Fruit fly (Drosophila melanogaster) whole organism, embryonic: Measurements from ENCODE around the gene Dlip2.

Experiments used
- ATbp ChIP-seq: fragments of 200-800 bp; sonication (Bioruptor generic); optimal IDR thresholded peaks from 2 replicates; lab custom pipeline; 2017; ENCODE audit warnings: missing biosample characterization, mild to moderate bottlenecking, missing genetic modification characterization, missing genetic modification reagents
- Abd-B ChIP-seq: fragments of 200-800 bp; sonication (Bioruptor generic); optimal IDR thresholded peaks from 2 replicates; lab custom pipeline; 2018; ENCODE audit warnings: missing biosample characterization, mild to moderate bottlenecking, missing genetic modification characterization, moderate library complexity
- Aef1 ChIP-seq: fragments of 200-800 bp; sonication (Bioruptor generic); IDR thresholded peaks from 3 replicates; pipeline ENCODE4 v1.3.6; 2022; ENCODE audit warnings: missing biosample characterization, missing genetic modification characterization
- C15 ChIP-seq: fragments of 200-800 bp; sonication (Bioruptor generic); IDR thresholded peaks from 3 replicates; pipeline ENCODE4 v1.3.6; 2022; ENCODE audit warnings: missing biosample characterization, missing genetic modification characterization
- CG10543 ChIP-seq: fragments of 200-800 bp; sonication (Bioruptor generic); optimal IDR thresholded peaks from 3 replicates; lab custom pipeline; 2017; ENCODE audit warnings: missing biosample characterization, mild to moderate bottlenecking, missing genetic modification characterization, moderate library complexity
- CG11247 ChIP-seq: fragments of 200-800 bp; sonication (Bioruptor generic); IDR thresholded peaks from 2 replicates; pipeline ENCODE4 v1.3.6; 2022; ENCODE audit warnings: missing biosample characterization, missing genetic modification characterization
- CG13296 ChIP-seq: fragments of 200-800 bp; sonication (Bioruptor generic); optimal IDR thresholded peaks from 3 replicates; lab custom pipeline; 2018; ENCODE audit warnings: missing biosample characterization, mild to moderate bottlenecking, missing genetic modification characterization
- CG15514 ChIP-seq: fragments of 200-800 bp; sonication (Bioruptor generic); optimal IDR thresholded peaks from 3 replicates; lab custom pipeline; 2017; ENCODE audit warnings: missing biosample characterization, missing genetic modification characterization, mild to moderate bottlenecking, moderate library complexity, missing genetic modification reagents
- CG1603 ChIP-seq: fragments of 200-800 bp; sonication (Bioruptor generic); optimal IDR thresholded peaks from 2 replicates; lab custom pipeline; 2019; ENCODE audit warnings: missing biosample characterization, mild to moderate bottlenecking, missing genetic modification characterization, moderate library complexity
- CG1647 ChIP-seq: fragments of 200-800 bp; sonication (Bioruptor generic); optimal IDR thresholded peaks from 3 replicates; lab custom pipeline; 2016; ENCODE audit warnings: missing biosample characterization, missing genetic modification characterization
- CG17612 ChIP-seq: fragments of 200-800 bp; sonication (Bioruptor generic); IDR thresholded peaks from 2 replicates; pipeline ENCODE4 v1.3.6; 2022; ENCODE audit warnings: missing biosample characterization, missing genetic modification characterization
- CG2712 ChIP-seq: fragments of 200-800 bp; optimal IDR thresholded peaks from 3 replicates; lab custom pipeline; 2019; ENCODE audit warnings: missing biosample characterization, mild to moderate bottlenecking, missing genetic modification characterization, moderate library complexity
- CG4328 ChIP-seq: fragments of 200-800 bp; sonication (Bioruptor generic); optimal IDR thresholded peaks from 3 replicates; lab custom pipeline; 2017; ENCODE audit warnings: missing biosample characterization, missing genetic modification reagents, missing genetic modification characterization
- CG4707 ChIP-seq: fragments of 200-800 bp; sonication (Bioruptor generic); optimal IDR thresholded peaks from 2 replicates; lab custom pipeline; 2018; ENCODE audit warnings: missing biosample characterization, mild to moderate bottlenecking, missing genetic modification characterization, moderate library complexity
- CG6765 ChIP-seq: fragments of 200-800 bp; sonication (Bioruptor generic); optimal IDR thresholded peaks from 3 replicates; lab custom pipeline; 2017; ENCODE audit warnings: missing biosample characterization, mild to moderate bottlenecking, missing genetic modification characterization
- CG6791 ChIP-seq: fragments of 200-800 bp; sonication (Bioruptor generic); IDR thresholded peaks from 3 replicates; pipeline ENCODE4 v1.3.6; 2022; ENCODE audit warnings: missing biosample characterization, missing genetic modification characterization; ENCODE audit not compliant: partially characterized antibody
- CG8924 ChIP-seq: fragments of 200-800 bp; optimal IDR thresholded peaks from 3 replicates; lab custom pipeline; 2019; ENCODE audit warnings: missing biosample characterization, mild to moderate bottlenecking, missing genetic modification characterization, moderate library complexity
- CG9727 ChIP-seq: fragments of 200-800 bp; sonication (Bioruptor generic); optimal IDR thresholded peaks from 3 replicates; lab custom pipeline; 2017; ENCODE audit warnings: missing biosample characterization, mild to moderate bottlenecking, missing genetic modification characterization
- CTCF ChIP-seq: fragments of 200-800 bp; sonication (Bioruptor generic); optimal IDR thresholded peaks from 2 replicates; lab custom pipeline; 2017; ENCODE audit warnings: missing biosample characterization, mild to moderate bottlenecking, missing genetic modification characterization, moderate library complexity
- CkIIα-i1 ChIP-seq: fragments of 200-800 bp; sonication (Bioruptor generic); IDR thresholded peaks from 2 replicates; pipeline ENCODE4 v1.3.6; 2022; ENCODE audit warnings: missing biosample characterization, missing genetic modification characterization
- D19A ChIP-seq: fragments of 200-800 bp; optimal IDR thresholded peaks from 3 replicates; lab custom pipeline; 2019; ENCODE audit warnings: missing biosample characterization, mild to moderate bottlenecking, missing genetic modification characterization, moderate library complexity
- D19B ChIP-seq: fragments of 200-800 bp; sonication (Bioruptor generic); optimal IDR thresholded peaks from 2 replicates; lab custom pipeline; 2017; ENCODE audit warnings: missing biosample characterization, mild to moderate bottlenecking, missing genetic modification characterization
- E2f2 ChIP-seq: fragments of 200-800 bp; sonication (Bioruptor generic); IDR thresholded peaks from 2 replicates; pipeline ENCODE4 v1.3.6; 2022; ENCODE audit warnings: missing biosample characterization, missing genetic modification characterization
- Fer2 ChIP-seq: fragments of 200-800 bp; sonication (Bioruptor generic); optimal IDR thresholded peaks from 2 replicates; lab custom pipeline; 2018; ENCODE audit warnings: missing biosample characterization, mild to moderate bottlenecking, missing genetic modification characterization, moderate library complexity
- Hr51 ChIP-seq, 2 experiments: fragments of 200-800 bp; sonication (Bioruptor generic); optimal IDR thresholded peaks; 2 replicates in 1 of 2; 3 replicates in 1 of 2; lab custom pipeline; 2016 to 2018; ENCODE audit warnings: missing biosample characterization in 2 of 2, missing genetic modification characterization in 2 of 2, mild to moderate bottlenecking in 1 of 2, moderate library complexity in 1 of 2
- MBD-R2 ChIP-seq: fragments of 200-800 bp; sonication (Bioruptor generic); IDR thresholded peaks from 2 replicates; pipeline ENCODE4 v1.3.6; 2022; ENCODE audit warnings: missing biosample characterization, missing genetic modification characterization
- MESR4 ChIP-seq: fragments of 200-800 bp; sonication (Bioruptor generic); optimal IDR thresholded peaks from 2 replicates; lab custom pipeline; 2018; ENCODE audit warnings: missing biosample characterization, mild to moderate bottlenecking, missing genetic modification characterization, moderate library complexity
- Poxn ChIP-seq: fragments of 200-800 bp; sonication (Bioruptor generic); IDR thresholded peaks from 2 replicates; pipeline ENCODE4 v1.3.6; 2022; ENCODE audit warnings: missing biosample characterization, missing genetic modification characterization
- Taf1 ChIP-seq: fragments of 200-800 bp; sonication (Bioruptor generic); IDR thresholded peaks from 2 replicates; pipeline ENCODE4 v1.3.6; 2022; ENCODE audit warnings: missing biosample characterization, missing genetic modification characterization
- Usf ChIP-seq: fragments of 200-800 bp; sonication (Bioruptor generic); optimal IDR thresholded peaks from 2 replicates; lab custom pipeline; 2017; ENCODE audit warnings: missing genotype, missing biosample characterization, missing genetic modification characterization
- ara ChIP-seq: fragments of 200-800 bp; sonication (Bioruptor generic); IDR thresholded peaks from 2 replicates; pipeline ENCODE4 v1.3.6; 2022; ENCODE audit warnings: missing biosample characterization, missing genetic modification characterization
- cato ChIP-seq: fragments of 200-800 bp; sonication (Bioruptor generic); optimal IDR thresholded peaks from 2 replicates; lab custom pipeline; 2016; ENCODE audit warnings: missing biosample characterization, missing genetic modification characterization, borderline replicate concordance
- chm ChIP-seq: fragments of 200-800 bp; sonication (Bioruptor generic); IDR thresholded peaks from 2 replicates; pipeline ENCODE4 v1.3.6; 2022; ENCODE audit warnings: missing biosample characterization, missing genetic modification characterization
- dm ChIP-seq: fragments of 200-800 bp; sonication (Bioruptor generic); optimal IDR thresholded peaks from 3 replicates; lab custom pipeline; 2016; ENCODE audit warnings: missing biosample characterization, missing genetic modification characterization
- fru ChIP-seq: fragments of >200 bp; optimal IDR thresholded peaks from 2 replicates; lab custom pipeline; 2017
- gfzf ChIP-seq: fragments of 200-800 bp; sonication (Bioruptor generic); optimal IDR thresholded peaks from 2 replicates; lab custom pipeline; 2016; ENCODE audit warnings: missing biosample characterization, mild to moderate bottlenecking, missing genetic modification characterization, moderate library complexity
- h ChIP-seq: fragments of >200 bp; optimal IDR thresholded peaks from 2 replicates; lab custom pipeline; 2017
- hb ChIP-seq: fragments of 200-800 bp; sonication (Bioruptor generic); IDR thresholded peaks from 3 replicates; pipeline ENCODE4 v1.3.6; 2022; ENCODE audit warnings: missing biosample characterization, missing genetic modification characterization; ENCODE audit not compliant: partially characterized antibody
- lbe ChIP-seq: fragments of 200-800 bp; sonication (Bioruptor generic); optimal IDR thresholded peaks from 2 replicates; lab custom pipeline; 2016; ENCODE audit warnings: missing biosample characterization, mild to moderate bottlenecking, missing genetic modification characterization
- p53 ChIP-seq: fragments of 200-800 bp; sonication (Bioruptor generic); optimal IDR thresholded peaks from 2 replicates; lab custom pipeline; 2016; ENCODE audit warnings: missing biosample characterization, missing genetic modification characterization
- pita ChIP-seq: fragments of 200-800 bp; sonication (Bioruptor generic); optimal IDR thresholded peaks from 2 replicates; lab custom pipeline; 2017; ENCODE audit warnings: missing biosample characterization, mild to moderate bottlenecking, missing genetic modification characterization
- prd ChIP-seq, 3 experiments: fragments of >200 bp in 2 of 3; fragments of 200-800 bp in 1 of 3; sonication (Bioruptor generic) in 1 of 3; optimal IDR thresholded peaks in 2 of 3; IDR thresholded peaks in 1 of 3; 2 replicates in 2 of 3; 3 replicates in 1 of 3; pipeline versions ENCODE4 v1.3.6 to Lab custom; 2017 to 2022; ENCODE audit warnings: missing biosample characterization in 1 of 3, missing genetic modification characterization in 1 of 3
- ranshi ChIP-seq: fragments of 200-800 bp; sonication (Bioruptor generic); IDR thresholded peaks from 2 replicates; pipeline ENCODE4 v1.3.6; 2022; ENCODE audit warnings: missing biosample characterization, missing genetic modification characterization
- rib ChIP-seq: fragments of 200-800 bp; sonication (Bioruptor generic); IDR thresholded peaks from 2 replicates; pipeline ENCODE4 v1.3.6; 2022; ENCODE audit warnings: missing biosample characterization, missing genetic modification characterization
- sc ChIP-seq, 3 experiments: fragments of >200 bp in 2 of 3; fragments of 200-800 bp in 1 of 3; sonication (Bioruptor generic) in 1 of 3; optimal IDR thresholded peaks; 2 replicates in 2 of 3; 3 replicates in 1 of 3; lab custom pipeline; 2017; ENCODE audit warnings: mild to moderate bottlenecking in 1 of 3, missing biosample characterization in 1 of 3, missing genetic modification characterization in 1 of 3, missing genetic modification reagents in 1 of 3
- sisA ChIP-seq: fragments of 200-800 bp; sonication (Bioruptor generic); IDR thresholded peaks from 2 replicates; pipeline ENCODE4 v1.3.6; 2022; ENCODE audit warnings: missing biosample characterization, missing genetic modification characterization
- slbo ChIP-seq: fragments of 200-800 bp; sonication (Bioruptor generic); IDR thresholded peaks from 2 replicates; pipeline ENCODE4 v1.3.6; 2022; ENCODE audit warnings: missing biosample characterization, missing genetic modification characterization
- tgo ChIP-seq: fragments of 200-800 bp; sonication (Bioruptor generic); IDR thresholded peaks from 3 replicates; pipeline ENCODE4 v1.3.6; 2022; ENCODE audit warnings: missing biosample characterization, missing genetic modification characterization
- ttk ChIP-seq: fragments of 200-800 bp; sonication (Bioruptor generic); IDR thresholded peaks from 2 replicates; pipeline ENCODE4 v2.1.2; 2022; ENCODE audit warnings: missing biosample characterization, missing genetic modification characterization
- vnd ChIP-seq: fragments of 200-800 bp; sonication (Bioruptor generic); IDR thresholded peaks from 3 replicates; pipeline ENCODE4 v1.3.6; 2022; ENCODE audit warnings: missing biosample characterization, missing genetic modification characterization; ENCODE audit not compliant: partially characterized antibody

Gene Dlip2

dm6 chr3R:4641616-4642102, 3.8 kb downstream of the Dlip2 start, which contains the start of the genes CG9775, MED31 and slx1 (continued):
- no peak for TF ChIP-seq vnd
- TF ChIP-seq MESR4 = peak; percentile 31
- TF ChIP-seq CG1603 (tag; lab: Kevin White, UChicago) = peak; percentile 53
- TF ChIP-seq CG8924 (tag; lab: Kevin White, UChicago) = peak; percentile 87
- TF ChIP-seq CG17612 = peak; percentile 55; the same call in 1 of the 2 replicates
- peak; percentile 80 for TF ChIP-seq CG10543 (GFP tag; lab: Kevin White, UChicago)
- no peak for TF ChIP-seq CkIIα-i1 (GFP tag; lab: Robert Waterston, UW)
- peak; percentile 28 for TF ChIP-seq dm (GFP tag; lab: Kevin White, UChicago)
- peak; percentile 65 for TF ChIP-seq ranshi (GFP tag; lab: Robert Waterston, UW)
- TF ChIP-seq MBD-R2 (GFP tag; lab: Robert Waterston, UW) = peak; percentile 74
- no peak; the same call in 1 of the 2 replicates for TF ChIP-seq ttk (GFP tag; lab: Robert Waterston, UW)
- TF ChIP-seq Taf1 (GFP tag; lab: Robert Waterston, UW) = peak; percentile 40; the same call in 1 of the 2 replicates
- TF ChIP-seq CG11247 (GFP tag; lab: Robert Waterston, UW) = peak; percentile 59; the same call in 1 of the 2 replicates
- peak; percentile 8 for TF ChIP-seq CTCF (GFP tag; lab: Kevin White, UChicago)
- TF ChIP-seq sc (optimal IDR thresholded peaks at IDR 0.05; lab: Kevin White, UChicago) = no peak
- TF ChIP-seq sc (GFP tag; optimal IDR thresholded peaks at IDR 0.05; lab: Kevin White, UChicago) = peak; percentile 65
- TF ChIP-seq CG4707 (GFP tag; lab: Kevin White, UChicago) = no peak
- TF ChIP-seq sisA (GFP tag; lab: Robert Waterston, UW) = peak; percentile 68
- TF ChIP-seq Poxn = no peak; the same call in 1 of the 2 replicates
- peak; percentile 69 for TF ChIP-seq CG15514 (GFP tag; lab: Kevin White, UChicago)
- peak; percentile 65 for TF ChIP-seq D19B (GFP tag; lab: Kevin White, UChicago)
- TF ChIP-seq CG2712 = peak; percentile 88
- TF ChIP-seq CG6791 (GFP tag; lab: Robert Waterston, UW) = no peak
- TF ChIP-seq ATbp (GFP tag; lab: Kevin White, UChicago) = no peak
- TF ChIP-seq cato (GFP tag; lab: Kevin White, UChicago) = peak; percentile 36
- peak in 1 of 2 experiments; percentile 83 for TF ChIP-seq Hr51 (GFP tag; optimal IDR thresholded peaks at IDR 0.05; lab: Kevin White, UChicago)
- TF ChIP-seq chm (GFP tag; lab: Robert Waterston, UW) = 0 out of 2 replicates have a peak, but pooled peaks have one; percentile 35
- peak; percentile 78 for TF ChIP-seq slbo (GFP tag; lab: Robert Waterston, UW)
- peak; percentile 28 for TF ChIP-seq CG6765 (GFP tag; lab: Kevin White, UChicago)
- TF ChIP-seq fru (lab: Kevin White, UChicago) = no peak
- peak; percentile 18 for TF ChIP-seq lbe
- peak; percentile 73 for TF ChIP-seq D19A (tag; lab: Kevin White, UChicago)
- TF ChIP-seq prd (optimal IDR thresholded peaks at IDR 0.05; lab: Kevin White, UChicago) = no peak
- TF ChIP-seq prd (GFP tag; IDR thresholded peaks at IDR 0.05; lab: Robert Waterston, UW) = peak; percentile 76; the same call in 2 of the 3 replicates
- no peak for TF ChIP-seq p53 (GFP tag; lab: Kevin White, UChicago)
- peak; percentile 63 for TF ChIP-seq Fer2 (tag; lab: Kevin White, UChicago)
- no peak for TF ChIP-seq pita (GFP tag; lab: Kevin White, UChicago)
- TF ChIP-seq h (lab: Kevin White, UChicago) = no peak
- no peak for TF ChIP-seq C15
- TF ChIP-seq Abd-B = peak; percentile 85
- no peak for TF ChIP-seq hb (GFP tag; lab: Robert Waterston, UW)
- TF ChIP-seq ara (GFP tag; lab: Robert Waterston, UW) = peak; percentile 57; the same call in 1 of the 2 replicates
- peak; percentile 77 for TF ChIP-seq CG9727 (GFP tag; lab: Kevin White, UChicago)
- TF ChIP-seq gfzf (GFP tag; lab: Kevin White, UChicago) = peak; percentile 55
- peak; percentile 58; the same call in 2 of the 3 replicates for TF ChIP-seq Aef1
- peak; percentile 53 for TF ChIP-seq E2f2 (GFP tag; lab: Robert Waterston, UW)
- peak; percentile 47 for TF ChIP-seq Usf (GFP tag; lab: Kevin White, UChicago)
- TF ChIP-seq CG1647 (GFP tag; lab: Kevin White, UChicago) = peak; percentile 5
- TF ChIP-seq rib = no peak
- TF ChIP-seq tgo (GFP tag; lab: Robert Waterston, UW) = peak; percentile 82
- peak; percentile 65 for TF ChIP-seq CG4328 (GFP tag; lab: Kevin White, UChicago)
- peak; percentile 40 for TF ChIP-seq CG13296 (GFP tag; lab: Kevin White, UChicago)
